Worm (Caenorhabditis elegans) whole organism, early embryonic: ENCODE results near the gene B0462.5.

Experiments used
- F13C5.2 ChIP-seq: sonication (generic microtip); optimal IDR thresholded peaks from 2 replicates; lab custom pipeline; 2017; ENCODE audit warnings: mild to moderate bottlenecking, missing genetic modification characterization, inconsistent platforms, missing compliant biosample characterization
- ama-1 ChIP-seq: fragments of 150-350 bp; optimal IDR thresholded peaks from 2 replicates; lab custom pipeline; 2014
- ceh-36 ChIP-seq: sonication (generic microtip); optimal IDR thresholded peaks from 2 replicates; lab custom pipeline; 2016; ENCODE audit warnings: missing genetic modification characterization, inconsistent platforms, missing compliant biosample characterization
- flt-1 ChIP-seq: fragments of 200-800 bp; sonication (Bioruptor generic); IDR thresholded peaks from 2 replicates; pipeline ENCODE4 v1.3.6; 2022; ENCODE audit warnings: missing genetic modification characterization, missing compliant biosample characterization
- hmbx-1 ChIP-seq: sonication (generic microtip); optimal IDR thresholded peaks from 2 replicates; lab custom pipeline; 2016; ENCODE audit warnings: mild to moderate bottlenecking, missing genetic modification characterization, missing compliant biosample characterization
- pes-1 ChIP-seq: fragments of 200-800 bp; sonication (Bioruptor generic); IDR thresholded peaks from 2 replicates; pipeline ENCODE4 v1.3.6; 2022; ENCODE audit warnings: missing genetic modification reagents, missing genetic modification characterization, missing compliant biosample characterization
- scrt-1 ChIP-seq: fragments of 200-800 bp; sonication (Bioruptor generic); IDR thresholded peaks from 2 replicates; pipeline ENCODE4 v1.3.6; 2022; ENCODE audit warnings: missing genetic modification characterization, missing compliant biosample characterization
- tbx-37 ChIP-seq: fragments of 200-800 bp; sonication (Bioruptor generic); conservative IDR thresholded peaks from 2 replicates; pipeline ENCODE4 v1.3.6; 2022; ENCODE audit warnings: missing genetic modification reagents, missing genetic modification characterization, missing compliant biosample characterization
- tra-4 ChIP-seq: sonication (generic microtip); optimal IDR thresholded peaks from 2 replicates; lab custom pipeline; 2017; ENCODE audit warnings: missing genetic modification characterization, missing compliant biosample characterization

ce11 chrV:18354299-18354698 lies 31.2 kb upstream of the B0462.5 start:
- TF ChIP-seq tbx-37 (GFP tag; lab: Robert Waterston, UW), result no peak
- TF ChIP-seq ama-1, result no peak
- TF ChIP-seq F13C5.2 (tag; lab: Kevin White, UChicago), result no peak
- TF ChIP-seq pes-1 (GFP tag; lab: Robert Waterston, UW), result no peak
- no peak for TF ChIP-seq hmbx-1 (tag; lab: Kevin White, UChicago)
- no peak for TF ChIP-seq flt-1 (GFP tag; lab: Robert Waterston, UW)
- no peak for TF ChIP-seq tra-4 (tag; lab: Kevin White, UChicago)
- TF ChIP-seq ceh-36, result no peak
- TF ChIP-seq scrt-1 (GFP tag; lab: Robert Waterston, UW), result no peak
